Fruit fly (Drosophila melanogaster) whole organism, embryonic: ENCODE data around the gene DNAlig4.
A peak's percentile ranks its signal among the peaks of the same experiment; 100 is the strongest.

Experiments used
- CG10147 ChIP-seq: fragments of 200-800 bp; sonication (Bioruptor generic); optimal IDR thresholded peaks from 2 replicates; lab custom pipeline; 2019; ENCODE audit warnings: missing biosample characterization, mild to moderate bottlenecking, missing genetic modification characterization, moderate library complexity
- CG10543 ChIP-seq: fragments of 200-800 bp; sonication (Bioruptor generic); optimal IDR thresholded peaks from 3 replicates; lab custom pipeline; 2017; ENCODE audit warnings: missing biosample characterization, mild to moderate bottlenecking, missing genetic modification characterization, moderate library complexity
- CG11093 ChIP-seq: fragments of 200-800 bp; sonication (Bioruptor generic); IDR thresholded peaks from 3 replicates; pipeline ENCODE4 v1.3.6; 2022; ENCODE audit warnings: missing biosample characterization, missing genetic modification characterization
- CG11247 ChIP-seq: fragments of 200-800 bp; sonication (Bioruptor generic); IDR thresholded peaks from 2 replicates; pipeline ENCODE4 v1.3.6; 2022; ENCODE audit warnings: missing biosample characterization, missing genetic modification characterization
- CG11456 ChIP-seq: fragments of 200-800 bp; sonication (Bioruptor generic); IDR thresholded peaks from 3 replicates; pipeline ENCODE4 v1.3.6; 2022; ENCODE audit warnings: missing biosample characterization, missing genetic modification characterization
- CG12391 ChIP-seq: fragments of 200-800 bp; sonication (Bioruptor generic); optimal IDR thresholded peaks from 3 replicates; lab custom pipeline; 2018; ENCODE audit warnings: missing biosample characterization, mild to moderate bottlenecking, missing genetic modification characterization, moderate library complexity
- CG12769 ChIP-seq: fragments of 200-800 bp; sonication (Bioruptor generic); optimal IDR thresholded peaks from 2 replicates; lab custom pipeline; 2019; ENCODE audit warnings: missing biosample characterization, mild to moderate bottlenecking, missing genetic modification characterization, moderate library complexity
- CG15269 ChIP-seq: fragments of 200-800 bp; sonication (Bioruptor generic); optimal IDR thresholded peaks from 2 replicates; lab custom pipeline; 2018; ENCODE audit warnings: missing biosample characterization, mild to moderate bottlenecking, missing genetic modification characterization, moderate library complexity
- CG1647 ChIP-seq: fragments of 200-800 bp; sonication (Bioruptor generic); optimal IDR thresholded peaks from 3 replicates; lab custom pipeline; 2016; ENCODE audit warnings: missing biosample characterization, missing genetic modification characterization
- CG2116 ChIP-seq: fragments of 200-800 bp; sonication (Bioruptor generic); optimal IDR thresholded peaks from 3 replicates; lab custom pipeline; 2018; ENCODE audit warnings: missing biosample characterization, mild to moderate bottlenecking, missing genetic modification characterization
- CG2678 ChIP-seq: fragments of 200-800 bp; sonication (Bioruptor generic); optimal IDR thresholded peaks from 3 replicates; lab custom pipeline; 2019; ENCODE audit warnings: missing biosample characterization, mild to moderate bottlenecking, missing genetic modification characterization, moderate library complexity
- CG3065 ChIP-seq: fragments of 200-800 bp; sonication (Bioruptor generic); optimal IDR thresholded peaks from 2 replicates; lab custom pipeline; 2016; ENCODE audit warnings: missing biosample characterization, missing genetic modification characterization
- CG3281 ChIP-seq: fragments of 200-800 bp; sonication (Bioruptor generic); optimal IDR thresholded peaks from 3 replicates; lab custom pipeline; 2017; ENCODE audit warnings: missing biosample characterization, mild to moderate bottlenecking, missing genetic modification characterization
- CG3726 ChIP-seq: fragments of 200-800 bp; sonication (Bioruptor generic); IDR thresholded peaks from 3 replicates; pipeline ENCODE4, ENCODE4 v1.3.6; 2022; ENCODE audit warnings: missing biosample characterization, missing genetic modification characterization
- CG4707 ChIP-seq: fragments of 200-800 bp; sonication (Bioruptor generic); optimal IDR thresholded peaks from 2 replicates; lab custom pipeline; 2018; ENCODE audit warnings: missing biosample characterization, mild to moderate bottlenecking, missing genetic modification characterization, moderate library complexity
- CG6689 ChIP-seq: fragments of 200-800 bp; sonication (Bioruptor generic); IDR thresholded peaks from 2 replicates; pipeline ENCODE4 v1.3.6; 2022; ENCODE audit warnings: missing biosample characterization, missing genetic modification characterization
- CG6765 ChIP-seq: fragments of 200-800 bp; sonication (Bioruptor generic); optimal IDR thresholded peaks from 3 replicates; lab custom pipeline; 2017; ENCODE audit warnings: missing biosample characterization, mild to moderate bottlenecking, missing genetic modification characterization
- CG9817 ChIP-seq: fragments of 200-800 bp; sonication (Bioruptor generic); optimal IDR thresholded peaks from 2 replicates; lab custom pipeline; 2018; ENCODE audit warnings: missing biosample characterization, mild to moderate bottlenecking, missing genetic modification characterization, moderate library complexity
- CHES-1-like ChIP-seq: fragments of 200-800 bp; sonication (Bioruptor generic); optimal IDR thresholded peaks from 2 replicates; lab custom pipeline; 2016; ENCODE audit warnings: missing biosample characterization, missing genetic modification characterization
- CTCF ChIP-seq: fragments of 200-800 bp; sonication (Bioruptor generic); optimal IDR thresholded peaks from 2 replicates; lab custom pipeline; 2017; ENCODE audit warnings: missing biosample characterization, mild to moderate bottlenecking, missing genetic modification characterization, moderate library complexity
- Camta ChIP-seq: fragments of 200-800 bp; sonication (Bioruptor generic); optimal IDR thresholded peaks from 2 replicates; lab custom pipeline; 2016; ENCODE audit warnings: missing biosample characterization, missing genetic modification characterization
- CoRest ChIP-seq: fragments of 200-800 bp; sonication (Bioruptor generic); optimal IDR thresholded peaks from 3 replicates; lab custom pipeline; 2018; ENCODE audit warnings: missing biosample characterization, mild to moderate bottlenecking, missing genetic modification characterization, moderate library complexity
- D ChIP-seq, 2 experiments: fragments of 200-800 bp in 1 of 2; fragments of >200 bp in 1 of 2; sonication (Bioruptor generic) in 1 of 2; optimal IDR thresholded peaks; 2 replicates in 1 of 2; 3 replicates in 1 of 2; lab custom pipeline; 2017; ENCODE audit warnings: mild to moderate bottlenecking in 1 of 2, missing biosample characterization in 1 of 2, missing genetic modification characterization in 1 of 2, missing genetic modification reagents in 1 of 2
- Gsc ChIP-seq: fragments of 200-800 bp; sonication (Bioruptor generic); IDR thresholded peaks from 2 replicates; pipeline ENCODE4 v1.3.6; 2022; ENCODE audit warnings: missing biosample characterization, missing genetic modification characterization
- HLH54F ChIP-seq: fragments of 200-800 bp; sonication (Bioruptor generic); optimal IDR thresholded peaks from 3 replicates; lab custom pipeline; 2016; ENCODE audit warnings: missing biosample characterization, missing genetic modification characterization
- HLHmδ ChIP-seq: fragments of 200-800 bp; sonication (Bioruptor generic); optimal IDR thresholded peaks from 2 replicates; lab custom pipeline; 2018; ENCODE audit warnings: missing biosample characterization, mild to moderate bottlenecking, missing genetic modification characterization, moderate library complexity
- Hsf ChIP-seq: fragments of 200-800 bp; sonication (Bioruptor generic); optimal IDR thresholded peaks from 3 replicates; lab custom pipeline; 2016; ENCODE audit warnings: missing biosample characterization, missing genetic modification characterization
- Jarid2 ChIP-seq: fragments of 200-800 bp; sonication (Bioruptor generic); optimal IDR thresholded peaks from 3 replicates; lab custom pipeline; 2017; ENCODE audit warnings: mild to moderate bottlenecking, missing biosample characterization, missing genetic modification reagents, missing genetic modification characterization
- Lim3 ChIP-seq: fragments of 200-800 bp; sonication (Bioruptor generic); IDR thresholded peaks from 2 replicates; pipeline ENCODE4 v1.3.6; 2022; ENCODE audit warnings: missing biosample characterization, missing genetic modification characterization
- Meics ChIP-seq: fragments of 200-800 bp; sonication (Bioruptor generic); optimal IDR thresholded peaks from 2 replicates; lab custom pipeline; 2017; ENCODE audit warnings: missing biosample characterization, mild to moderate bottlenecking, missing genetic modification characterization
- NFAT ChIP-seq: fragments of 200-800 bp; sonication (Bioruptor generic); IDR thresholded peaks from 2 replicates; pipeline ENCODE4 v1.3.6; 2022; ENCODE audit warnings: missing biosample characterization, missing genetic modification characterization
- Nf-YB ChIP-seq: fragments of 200-800 bp; sonication (Bioruptor generic); optimal IDR thresholded peaks from 3 replicates; lab custom pipeline; 2019; ENCODE audit warnings: missing biosample characterization, mild to moderate bottlenecking, missing genetic modification characterization, moderate library complexity
- Poxn ChIP-seq: fragments of 200-800 bp; sonication (Bioruptor generic); IDR thresholded peaks from 2 replicates; pipeline ENCODE4 v1.3.6; 2022; ENCODE audit warnings: missing biosample characterization, missing genetic modification characterization
- Rfx ChIP-seq: fragments of 200-800 bp; sonication (Bioruptor generic); IDR thresholded peaks from 2 replicates; pipeline ENCODE4 v1.3.6; 2022; ENCODE audit warnings: missing biosample characterization, missing genetic modification characterization
- Spps ChIP-seq: fragments of 200-800 bp; sonication (Bioruptor generic); optimal IDR thresholded peaks from 2 replicates; lab custom pipeline; 2018; ENCODE audit warnings: missing biosample characterization, mild to moderate bottlenecking, missing genetic modification characterization
- chif ChIP-seq, 2 experiments: fragments of 200-800 bp; sonication (Bioruptor generic); optimal IDR thresholded peaks; 3 replicates each; lab custom pipeline; 2016; ENCODE audit warnings: missing biosample characterization in 2 of 2, missing genetic modification characterization in 2 of 2
- ci ChIP-seq: fragments of 200-800 bp; sonication (Bioruptor generic); IDR thresholded peaks from 3 replicates; pipeline ENCODE4 v1.3.6; 2022; ENCODE audit warnings: missing biosample characterization, missing genetic modification characterization
- da ChIP-seq: fragments of 200-800 bp; sonication (Bioruptor generic); optimal IDR thresholded peaks from 2 replicates; lab custom pipeline; 2016; ENCODE audit warnings: missing biosample characterization, missing genetic modification characterization
- dmrt11E ChIP-seq: fragments of 200-800 bp; sonication (Bioruptor generic); optimal IDR thresholded peaks from 3 replicates; lab custom pipeline; 2018; ENCODE audit warnings: missing biosample characterization, mild to moderate bottlenecking, missing genetic modification characterization, moderate library complexity
- eve ChIP-seq, 2 experiments: fragments of >200 bp; optimal IDR thresholded peaks; 2 replicates each; lab custom pipeline; 2017; ENCODE audit warnings: missing biosample characterization in 2 of 2, missing genetic modification characterization in 2 of 2
- fd102C ChIP-seq: fragments of 200-800 bp; sonication (Bioruptor generic); optimal IDR thresholded peaks from 2 replicates; lab custom pipeline; 2018; ENCODE audit warnings: missing biosample characterization, mild to moderate bottlenecking, missing genetic modification characterization, moderate library complexity
- fd96Cb ChIP-seq: fragments of 200-800 bp; sonication (Bioruptor generic); optimal IDR thresholded peaks from 2 replicates; lab custom pipeline; 2018; ENCODE audit warnings: missing biosample characterization, mild to moderate bottlenecking, missing genetic modification characterization, moderate library complexity
- oc ChIP-seq: fragments of 200-800 bp; sonication (Bioruptor generic); optimal IDR thresholded peaks from 2 replicates; lab custom pipeline; 2018; ENCODE audit warnings: missing biosample characterization, mild to moderate bottlenecking, missing genetic modification characterization, moderate library complexity
- odd ChIP-seq: fragments of 200-800 bp; sonication (Bioruptor generic); optimal IDR thresholded peaks from 2 replicates; lab custom pipeline; 2017; ENCODE audit warnings: missing biosample characterization, mild to moderate bottlenecking, missing genetic modification characterization
- pita ChIP-seq: fragments of 200-800 bp; sonication (Bioruptor generic); optimal IDR thresholded peaks from 2 replicates; lab custom pipeline; 2017; ENCODE audit warnings: missing biosample characterization, mild to moderate bottlenecking, missing genetic modification characterization
- sc ChIP-seq, 3 experiments: fragments of >200 bp in 2 of 3; fragments of 200-800 bp in 1 of 3; sonication (Bioruptor generic) in 1 of 3; optimal IDR thresholded peaks; 2 replicates in 2 of 3; 3 replicates in 1 of 3; lab custom pipeline; 2017; ENCODE audit warnings: mild to moderate bottlenecking in 1 of 3, missing biosample characterization in 1 of 3, missing genetic modification characterization in 1 of 3, missing genetic modification reagents in 1 of 3
- so ChIP-seq: fragments of 200-800 bp; sonication (Bioruptor generic); IDR thresholded peaks from 3 replicates; pipeline ENCODE4 v1.3.6; 2022; ENCODE audit warnings: missing biosample characterization, missing genetic modification characterization
- sqz ChIP-seq: fragments of 200-800 bp; sonication (Bioruptor generic); optimal IDR thresholded peaks from 3 replicates; lab custom pipeline; 2018; ENCODE audit warnings: missing biosample characterization, mild to moderate bottlenecking, missing genetic modification characterization
- vfl ChIP-seq: fragments of 200-800 bp; sonication (Bioruptor generic); optimal IDR thresholded peaks from 2 replicates; lab custom pipeline; 2016; ENCODE audit warnings: missing biosample characterization, missing genetic modification characterization

DNAlig4 gene

dm6 chrX:13641891-13642617 lies 25.6 kb downstream of the DNAlig4 start (continued):
- peak; percentile 26 for TF ChIP-seq CG6765 (GFP tag; lab: Kevin White, UChicago)
- no peak for TF ChIP-seq CG12391 (tag; lab: Kevin White, UChicago)
- TF ChIP-seq CG3065 (GFP tag; lab: Kevin White, UChicago), result no peak
- TF ChIP-seq Hsf (GFP tag; lab: Kevin White, UChicago), result no peak
- TF ChIP-seq CG15269 (tag; lab: Kevin White, UChicago), result no peak
- no peak for TF ChIP-seq CG11093 (GFP tag; lab: Robert Waterston, UW)
- TF ChIP-seq Jarid2 (GFP tag; lab: Kevin White, UChicago), result peak; percentile 81
- TF ChIP-seq NFAT (GFP tag; lab: Robert Waterston, UW), result peak; percentile 55; the same call in 1 of the 2 replicates
- TF ChIP-seq CG9817, result no peak
- TF ChIP-seq fd102C (GFP tag; lab: Kevin White, UChicago), result no peak
- peak; percentile 53 for TF ChIP-seq CG10543 (GFP tag; lab: Kevin White, UChicago)
- no peak for TF ChIP-seq sc (optimal IDR thresholded peaks at IDR 0.05; lab: Kevin White, UChicago)
- no peak for TF ChIP-seq sc (GFP tag; optimal IDR thresholded peaks at IDR 0.05; lab: Kevin White, UChicago)
- no peak for TF ChIP-seq Meics (GFP tag; lab: Kevin White, UChicago)
- no peak for TF ChIP-seq CG2678
- TF ChIP-seq so, result peak; percentile 25; the same call in 2 of the 3 replicates
- TF ChIP-seq Camta (GFP tag; lab: Kevin White, UChicago), result no peak
- no peak for TF ChIP-seq Gsc (GFP tag; lab: Robert Waterston, UW)
- peak; percentile 44 for TF ChIP-seq CTCF
- no peak for TF ChIP-seq vfl (GFP tag; lab: Kevin White, UChicago)
- no peak for TF ChIP-seq chif (GFP tag; optimal IDR thresholded peaks at IDR 0.05; lab: Kevin White, UChicago)
- no peak for TF ChIP-seq fd96Cb (tag; lab: Kevin White, UChicago)
- no peak for TF ChIP-seq da (GFP tag; lab: Kevin White, UChicago)
- TF ChIP-seq CG1647, result no peak
- no peak for TF ChIP-seq HLH54F (GFP tag; lab: Kevin White, UChicago)
- TF ChIP-seq dmrt11E (tag; lab: Kevin White, UChicago), result no peak
- TF ChIP-seq HLHmδ, result no peak
- no peak for TF ChIP-seq CG11247
- no peak for TF ChIP-seq eve (GFP tag; optimal IDR thresholded peaks at IDR 0.05; lab: Kevin White, UChicago)
- TF ChIP-seq oc (tag; lab: Kevin White, UChicago), result no peak
- TF ChIP-seq CHES-1-like, result peak; percentile 4
- TF ChIP-seq Poxn, result no peak
- TF ChIP-seq CG3281, result peak; percentile 31
- no peak for TF ChIP-seq sqz (GFP tag; lab: Kevin White, UChicago)
- no peak for TF ChIP-seq CoRest
- TF ChIP-seq pita (GFP tag; lab: Kevin White, UChicago), result peak; percentile 34
- TF ChIP-seq CG10147 (GFP tag; lab: Kevin White, UChicago), result no peak
- no peak for TF ChIP-seq CG4707 (GFP tag; lab: Kevin White, UChicago)
- no peak for TF ChIP-seq CG6689 (GFP tag; lab: Robert Waterston, UW)
- TF ChIP-seq Lim3 (GFP tag; lab: Robert Waterston, UW), result no peak
- no peak for TF ChIP-seq CG11456 (GFP tag; lab: Robert Waterston, UW)
- TF ChIP-seq CG12769 (tag; lab: Kevin White, UChicago), result peak; percentile 74
- TF ChIP-seq D (optimal IDR thresholded peaks at IDR 0.05; lab: Kevin White, UChicago), result no peak
- no peak for TF ChIP-seq D (GFP tag; optimal IDR thresholded peaks at IDR 0.05; lab: Kevin White, UChicago)
- no peak for TF ChIP-seq CG3726
- peak; percentile 66 for TF ChIP-seq Nf-YB (GFP tag; lab: Kevin White, UChicago)
- no peak for TF ChIP-seq Spps (tag; lab: Kevin White, UChicago)
- no peak for TF ChIP-seq odd (GFP tag; lab: Kevin White, UChicago)
- no peak for TF ChIP-seq Rfx (GFP tag; lab: Robert Waterston, UW)
- peak; percentile 54; the same call in 2 of the 3 replicates for TF ChIP-seq ci (GFP tag; lab: Robert Waterston, UW)
- TF ChIP-seq CG2116 (GFP tag; lab: Kevin White, UChicago), result no peak
